Worm (Caenorhabditis elegans) whole organism, L4/young adult: ENCODE data around the gene idpp-6.

Source experiments
- W03F9.2 ChIP-seq: fragments of 150-350 bp; optimal IDR thresholded peaks from 2 replicates; lab custom pipeline; 2014; ENCODE audit warnings: missing biosample characterization, missing genetic modification characterization
- dao-5 ChIP-seq: sonication (generic microtip); optimal IDR thresholded peaks from 2 replicates; lab custom pipeline; 2016; ENCODE audit warnings: missing genotype, missing genetic modification characterization, moderate library complexity, missing compliant biosample characterization
- him-1 ChIP-seq: sonication (generic microtip); optimal IDR thresholded peaks from 2 replicates; lab custom pipeline; 2016; ENCODE audit warnings: missing genotype, missing genetic modification reagents, missing genetic modification characterization, missing compliant biosample characterization

The idpp-6 gene

DNA sequence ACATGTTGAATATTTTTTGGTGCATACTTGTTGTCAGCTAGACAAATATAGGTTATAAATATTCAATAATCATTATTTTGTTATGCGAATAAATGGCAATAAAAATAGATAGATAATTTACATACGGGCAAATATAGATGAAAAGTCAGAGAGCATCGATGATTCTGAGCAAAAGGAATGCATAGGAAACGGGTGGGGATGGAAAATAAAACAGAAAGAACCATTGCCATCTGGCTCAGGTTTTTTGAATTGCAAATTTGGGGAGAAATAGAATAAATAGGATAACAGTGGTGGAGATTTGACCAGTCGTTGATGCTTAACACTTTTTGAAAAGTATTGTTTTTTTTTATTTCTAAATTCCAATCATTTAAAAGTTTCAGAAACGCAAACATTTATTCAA is at the start of gene idpp-6:
Gene idpp-6, plus strand, starts transcription at position 301 of the 400 bp plus-strand sequence.
- TF ChIP-seq W03F9.2, result no peak
- no peak for TF ChIP-seq dao-5
- no peak for TF ChIP-seq him-1

DNA sequence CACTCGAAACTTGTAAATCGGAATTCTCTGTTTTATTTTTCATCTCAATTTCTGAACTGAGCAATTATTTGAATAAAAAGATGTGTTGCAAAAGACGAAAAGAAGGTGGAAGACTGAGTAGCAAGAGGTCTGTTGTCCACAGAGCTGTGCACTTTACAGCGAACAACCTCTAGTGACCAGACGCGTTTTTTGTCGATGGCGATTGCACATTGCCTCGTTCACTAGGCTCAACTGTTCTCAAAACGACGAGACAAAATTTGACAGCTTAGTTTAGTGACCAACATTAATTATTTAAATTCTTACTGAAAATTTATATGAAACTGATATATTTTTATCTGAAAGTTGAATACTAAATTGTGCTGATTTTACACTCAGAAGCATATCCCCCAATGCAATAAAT is 49.8 kb upstream of the idpp-6 start, which contains the start of gene R03E9.2:
Gene R03E9.2, minus strand, starts transcription at position 101 of the 400 bp plus-strand sequence.
- TF ChIP-seq W03F9.2, result no peak
- TF ChIP-seq him-1, result no peak
- TF ChIP-seq dao-5, result no peak

DNA sequence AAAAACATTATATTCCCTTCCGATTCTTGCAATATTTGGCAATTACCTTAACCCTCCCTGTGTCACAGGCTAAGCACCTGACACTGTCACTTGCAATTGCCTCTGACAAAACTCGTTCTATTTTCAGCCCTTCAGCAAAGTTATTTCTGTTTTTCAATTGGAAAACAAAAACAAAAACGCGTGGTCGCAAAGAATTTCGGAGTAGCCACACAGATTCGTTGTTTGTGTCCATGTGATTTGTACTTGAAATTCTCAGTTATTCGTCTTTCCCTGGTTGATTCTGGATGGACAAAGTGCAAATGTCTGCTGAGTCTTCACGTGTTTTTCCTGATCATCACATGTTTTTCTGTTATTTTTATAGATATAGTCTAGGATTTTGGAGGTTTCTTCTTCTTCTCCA is 47.5 kb upstream of the idpp-6 start:
- TF ChIP-seq dao-5 (no peak), W03F9.2 (no peak), him-1 (no peak)

DNA sequence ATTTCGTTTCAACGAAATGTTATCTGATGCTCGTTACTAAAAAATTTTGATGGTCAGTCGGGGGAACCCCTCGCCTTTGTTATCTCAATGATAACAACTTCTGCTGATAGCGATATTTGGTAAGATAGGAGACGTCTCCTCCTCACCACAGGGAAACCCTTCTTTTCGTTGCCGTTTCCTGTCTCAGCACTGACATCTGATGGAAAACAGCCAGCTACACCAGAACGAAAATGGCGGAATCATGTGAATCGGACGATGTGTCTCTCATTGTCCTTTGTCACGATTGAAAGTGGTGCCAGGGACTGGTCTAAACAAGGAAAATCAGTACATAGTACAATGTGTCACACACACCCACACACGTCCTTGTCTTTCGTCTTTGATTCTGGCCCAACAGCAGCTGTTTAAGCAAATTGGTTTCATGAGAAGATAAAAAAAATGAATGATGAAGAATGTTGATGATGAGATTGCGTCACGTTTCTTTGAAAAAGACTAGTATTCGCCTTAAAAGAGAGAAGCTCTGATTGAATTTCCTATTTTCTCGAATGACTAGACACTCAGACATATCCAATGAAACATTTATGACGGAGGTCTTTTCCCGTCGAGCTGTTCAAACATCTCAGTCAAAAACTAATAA is 46.5 kb upstream of the idpp-6 start:
- TF ChIP-seq W03F9.2, result peak; percentile 37
- TF ChIP-seq dao-5, result no peak

DNA sequence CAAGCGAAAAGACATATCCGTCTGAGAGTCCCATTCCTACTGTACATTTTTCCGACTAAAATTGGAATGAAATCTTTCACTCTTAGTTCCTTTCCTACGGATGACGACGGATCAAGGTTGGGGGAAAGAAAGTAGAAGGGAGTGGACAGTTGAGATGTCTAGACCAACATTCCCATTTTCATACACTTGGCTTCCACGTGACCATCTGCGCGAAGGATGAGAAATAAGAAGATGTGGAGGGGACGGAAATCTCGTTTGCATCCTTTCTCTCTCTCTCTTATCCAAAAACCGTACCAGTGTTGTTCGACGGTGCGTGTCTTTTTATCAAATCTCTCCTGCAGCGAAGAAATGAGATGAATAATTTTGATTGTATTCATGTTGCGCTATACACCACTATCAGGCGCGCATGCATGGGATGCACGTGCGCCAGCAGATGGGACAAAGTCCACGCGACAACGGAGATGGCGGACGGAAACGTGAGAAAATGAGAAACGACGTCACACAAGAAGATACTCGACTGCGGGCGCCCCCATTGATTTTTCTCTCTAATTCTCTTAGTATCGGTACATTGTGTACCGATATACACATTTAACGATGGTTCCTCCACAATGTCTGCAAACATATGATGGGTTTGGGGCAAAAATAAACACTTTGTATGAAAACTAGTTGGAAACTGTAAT is 45.5 kb upstream of the idpp-6 start:
- TF ChIP-seq him-1 (peak; percentile 84), W03F9.2 (no peak)

DNA sequence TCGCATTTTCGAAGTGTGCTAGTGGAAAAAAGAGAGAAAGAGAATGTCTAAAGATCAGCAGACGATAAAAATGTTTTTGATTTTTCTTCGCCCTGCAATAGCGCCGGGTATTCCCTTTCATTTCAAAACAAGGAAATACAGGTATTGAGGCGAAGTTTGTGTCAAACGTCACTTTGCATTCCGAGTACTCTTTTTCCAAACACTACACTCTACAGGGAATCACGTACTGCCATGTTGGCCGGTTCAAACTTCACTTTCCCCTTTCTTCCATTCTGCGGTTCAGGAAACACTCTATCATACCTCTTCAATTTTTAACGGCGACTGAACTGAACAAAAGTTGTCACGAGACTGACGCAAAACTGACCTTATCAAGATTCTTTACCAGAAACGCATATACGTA is 44.4 kb upstream of the idpp-6 start:
- TF ChIP-seq dao-5 (no peak), W03F9.2 (no peak), him-1 (no peak)

DNA sequence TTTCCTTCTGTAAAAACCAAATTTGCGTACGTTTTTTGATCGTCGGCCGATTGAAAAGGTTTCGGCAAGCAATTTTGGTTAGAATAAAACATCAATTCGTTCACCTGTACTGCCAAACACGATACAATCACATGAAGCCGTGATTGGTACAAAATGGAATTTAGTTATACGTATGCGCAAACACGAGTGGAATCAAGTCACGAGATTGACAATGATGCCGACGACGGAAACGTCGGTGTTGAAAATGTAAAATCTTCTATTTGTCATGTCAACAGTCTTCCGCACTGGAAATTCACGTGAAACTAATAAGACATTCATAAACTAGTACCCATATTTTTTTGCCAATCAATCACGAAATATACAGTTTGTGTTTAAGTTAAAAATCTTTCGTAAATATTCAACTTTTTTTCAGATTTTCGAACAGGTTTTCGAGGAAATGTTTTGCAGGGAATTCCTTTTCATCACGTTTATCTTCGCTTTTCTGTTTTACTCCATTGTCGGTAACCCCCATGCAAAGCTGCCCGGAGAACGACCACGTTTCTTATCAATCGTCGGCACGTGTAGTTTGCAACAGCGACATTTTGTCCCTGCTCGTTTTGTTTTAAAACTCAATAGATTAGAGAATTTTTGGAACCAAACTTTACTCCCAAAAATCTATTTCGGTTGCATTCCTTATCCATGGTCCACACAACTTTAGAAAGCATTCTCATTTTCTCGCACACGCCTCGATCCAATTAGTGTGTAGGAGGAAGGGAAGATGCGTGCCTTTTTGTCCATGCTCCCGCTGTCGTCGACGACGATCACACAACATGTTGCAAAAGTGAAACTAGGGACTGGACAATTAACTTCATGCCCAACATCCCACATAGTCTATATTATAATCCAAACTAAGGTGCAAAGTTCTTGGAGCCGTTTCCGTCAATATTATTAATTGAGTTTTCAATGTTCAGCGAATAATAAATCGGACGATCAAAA is 43.6 kb upstream of the idpp-6 start:
- TF ChIP-seq dao-5 (no peak), him-1 (peak; percentile 19)

DNA sequence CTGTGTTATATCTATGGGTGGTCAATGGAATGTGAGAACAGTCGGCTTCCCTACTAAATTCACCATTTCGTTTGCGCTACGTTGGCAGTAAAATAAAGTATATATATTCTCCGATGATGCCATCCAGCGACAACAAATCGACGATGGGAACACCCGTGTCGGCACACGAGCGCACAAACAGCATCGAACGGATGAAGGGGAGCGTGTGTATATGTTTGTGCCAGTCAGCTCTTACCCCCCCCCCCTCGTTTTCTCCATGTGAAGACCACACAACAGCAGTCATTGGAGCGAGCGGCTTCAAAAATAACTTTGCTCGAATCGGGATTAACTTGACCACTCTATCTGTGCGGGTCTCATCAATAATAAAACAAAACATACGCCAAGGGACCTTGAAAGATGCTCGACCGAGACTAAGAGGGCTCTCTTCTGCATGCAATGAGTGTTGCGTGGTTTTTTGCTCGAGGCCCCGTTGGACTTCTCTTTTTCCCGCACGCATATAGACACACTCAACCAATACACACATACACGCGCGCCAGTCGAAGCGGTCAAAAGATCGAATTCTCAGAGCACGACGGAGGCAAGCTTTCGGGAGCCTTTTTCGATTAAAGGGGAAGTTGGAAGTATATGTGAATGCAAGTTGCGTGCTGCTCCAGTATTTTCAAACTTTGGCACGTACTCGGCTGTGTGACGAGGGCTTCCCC is 42.5 kb upstream of the idpp-6 start:
- TF ChIP-seq him-1 (peak; percentile 38), dao-5 (no peak), W03F9.2 (no peak)

DNA sequence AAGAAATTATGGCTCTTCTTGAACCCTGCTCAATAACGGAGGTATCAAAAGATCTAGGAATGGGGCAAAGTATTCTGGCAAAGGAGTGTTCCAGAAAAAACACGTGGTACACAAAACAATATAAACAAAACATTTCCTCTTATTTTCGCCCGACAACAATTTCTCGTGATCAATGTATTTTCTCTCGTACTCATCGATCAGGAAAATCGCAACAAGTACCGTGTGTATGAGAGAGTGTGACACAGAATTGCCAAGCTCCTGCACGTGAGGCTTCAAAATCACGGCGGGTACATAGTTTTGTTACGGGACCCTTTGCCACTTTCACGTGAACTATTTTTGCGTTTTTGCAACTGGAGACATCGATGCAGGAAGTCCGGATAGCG is 42.0 kb upstream of the idpp-6 start:
- TF ChIP-seq W03F9.2 (no peak), him-1 (no peak), dao-5 (no peak)

DNA sequence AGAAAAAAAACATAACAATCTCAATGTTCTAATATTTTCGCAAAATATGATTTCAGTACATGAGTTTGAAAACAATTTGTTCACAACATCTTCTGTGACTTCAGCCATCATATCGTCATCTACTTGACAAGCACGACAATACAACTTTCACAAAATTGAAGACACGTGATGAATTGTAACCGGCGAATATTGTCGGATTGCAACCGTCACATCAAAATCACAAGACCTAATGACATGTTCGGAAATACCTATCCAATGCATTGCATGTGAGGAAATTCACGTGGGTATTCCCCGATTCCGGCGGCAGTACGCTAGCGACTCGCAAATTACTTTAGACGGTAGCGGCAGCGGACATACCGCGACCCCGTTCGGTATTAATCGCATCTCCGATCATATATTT is 41.4 kb upstream of the idpp-6 start:
- no peak for TF ChIP-seq dao-5
- TF ChIP-seq W03F9.2, result peak; percentile 1

DNA sequence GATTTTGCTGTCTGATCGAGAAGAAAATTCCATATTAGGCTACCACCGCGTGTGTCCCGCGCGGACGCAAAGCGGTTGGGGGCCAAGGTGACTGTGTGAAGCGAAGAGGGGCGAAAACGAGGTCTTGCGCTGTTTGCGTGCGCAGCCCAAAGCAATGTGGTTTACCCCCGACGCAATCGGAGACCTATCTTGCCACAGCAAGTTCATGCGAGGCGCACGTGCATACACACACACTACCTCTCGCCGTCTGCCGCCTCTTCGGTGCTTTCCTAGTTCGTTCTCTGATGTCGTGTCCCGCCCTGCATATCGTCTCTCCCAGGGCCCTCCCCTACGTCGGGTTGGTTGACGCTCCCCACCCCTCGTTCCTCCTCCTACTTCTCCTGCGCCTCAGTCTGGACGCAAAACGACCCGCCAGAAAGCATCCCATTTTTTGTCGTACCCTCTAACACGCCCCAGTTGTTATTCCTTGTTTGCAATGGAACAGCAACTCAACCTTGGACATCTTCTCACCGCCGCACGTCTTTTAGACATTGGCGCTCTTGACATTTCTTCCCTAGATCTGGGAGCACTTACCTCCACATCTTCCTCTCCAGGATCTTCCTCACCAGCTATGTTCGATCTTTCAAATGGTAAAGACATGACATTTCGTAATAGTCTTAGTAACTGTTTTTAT is 40.8 kb upstream of the idpp-6 start, which contains the start of gene mdl-1:
Gene mdl-1, plus strand, starts transcription at position 341 of the 673 bp plus-strand sequence.
- no peak for TF ChIP-seq dao-5
- peak; percentile 4 for TF ChIP-seq him-1
- TF ChIP-seq W03F9.2, result no peak

DNA sequence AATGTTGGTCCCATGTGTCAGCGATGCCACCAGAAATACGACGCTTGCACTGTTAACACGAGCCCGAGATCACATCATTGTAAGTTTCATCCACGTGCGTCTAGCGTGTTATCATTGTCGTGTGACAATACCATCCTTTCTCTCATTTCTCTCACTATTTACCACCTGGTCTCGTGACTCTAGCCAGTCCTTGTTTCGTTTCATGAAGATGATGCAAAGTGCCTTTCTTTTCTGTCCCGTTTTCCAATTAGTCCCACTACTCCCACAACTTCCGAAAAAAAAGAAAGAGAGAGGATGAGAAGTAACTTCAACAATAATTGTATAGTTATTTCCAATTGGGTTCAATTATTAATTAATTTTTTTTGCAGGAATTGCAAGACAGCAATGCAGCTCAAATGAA is 40.1 kb upstream of the idpp-6 start:
- TF ChIP-seq W03F9.2 (no peak), him-1 (no peak), dao-5 (no peak)

DNA sequence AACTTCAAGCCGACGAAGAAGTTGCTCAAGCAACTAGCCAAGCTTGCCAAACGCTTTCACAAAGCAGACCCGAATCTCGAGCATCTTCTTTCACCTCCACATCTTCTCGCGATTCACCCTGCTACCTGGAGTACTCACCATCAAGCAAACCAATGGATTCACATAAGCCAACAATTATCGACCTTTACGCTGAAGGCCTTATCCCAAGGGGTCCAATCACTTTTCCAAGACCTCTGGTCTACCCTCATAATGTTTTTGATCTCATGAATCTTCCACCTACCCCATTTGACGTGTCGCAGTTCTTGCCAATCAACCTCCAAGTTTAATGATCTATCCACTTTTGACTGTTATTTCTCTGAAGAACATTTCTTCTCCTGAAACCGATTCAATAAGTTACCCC is 39.6 kb upstream of the idpp-6 start:
- TF ChIP-seq dao-5 (no peak), him-1 (no peak), W03F9.2 (no peak)

DNA sequence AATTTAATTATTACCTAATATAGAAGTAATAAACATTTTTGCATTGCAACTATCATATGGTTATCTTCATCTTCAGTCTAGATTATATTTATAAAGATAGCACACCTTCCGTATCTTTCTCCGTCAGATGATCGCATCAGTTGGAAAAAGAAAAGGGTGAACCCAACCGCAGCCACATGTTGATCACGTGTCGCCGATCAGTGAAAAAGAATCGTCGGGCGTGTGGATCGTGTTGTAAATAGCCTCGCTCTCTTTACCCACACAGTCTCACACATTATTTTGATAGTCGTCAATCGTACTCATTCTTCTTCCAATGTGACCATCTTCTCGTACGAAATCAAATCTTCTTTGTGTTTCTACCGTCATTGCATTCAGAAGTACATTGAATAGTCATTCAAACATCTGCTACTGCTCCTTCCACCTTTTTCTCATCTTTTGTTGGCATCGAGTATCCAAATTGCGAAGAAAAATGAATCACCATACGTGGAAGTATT is 39.1 kb upstream of the idpp-6 start:
- no peak for TF ChIP-seq him-1
- peak; percentile 67 for TF ChIP-seq W03F9.2
